Fruit fly (Drosophila melanogaster): ENCODE data around the gene CG32246.

CG32246 gene

DNA sequence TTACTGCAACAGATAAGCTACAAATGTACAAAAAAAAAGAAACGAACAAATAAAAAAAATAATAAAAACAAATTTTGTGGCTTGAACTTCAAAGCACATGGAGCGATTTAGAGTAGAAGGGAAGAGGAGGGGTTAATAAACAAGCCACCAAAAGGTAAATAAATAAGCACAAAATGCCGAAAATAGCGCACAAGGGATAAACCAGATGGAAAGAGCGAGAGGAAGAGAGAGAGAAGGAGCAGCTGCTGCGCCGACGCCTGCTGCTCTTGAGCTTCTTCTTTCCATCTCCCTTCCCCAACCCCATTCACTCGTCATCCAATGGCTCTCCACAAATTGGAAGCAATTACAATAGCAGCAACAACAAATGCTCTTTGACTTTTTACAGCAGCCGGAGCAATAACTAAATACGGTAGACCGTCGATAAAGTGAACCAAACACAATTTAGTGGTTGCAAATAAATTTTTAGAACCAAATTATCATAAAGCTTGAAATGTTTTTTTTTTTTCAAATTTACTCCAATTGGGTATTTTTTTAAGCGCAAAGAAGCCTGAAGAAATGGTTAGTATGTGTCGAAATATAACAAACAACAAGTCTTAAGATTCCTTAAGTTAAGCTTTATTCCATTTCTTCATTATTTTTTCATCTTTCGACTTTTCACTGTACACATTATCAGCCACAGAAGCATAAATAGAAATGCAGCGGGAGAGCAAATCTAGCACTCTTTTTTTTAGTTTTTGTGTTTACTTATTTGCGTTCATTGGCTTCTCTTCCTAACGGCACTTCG, 3.5 kb downstream of the CG32246 start (continued):
- TF ChIP-seq CG11902 (GFP tag; optimal IDR thresholded peaks at IDR 0.05) (peak; percentile 61), dsx (GFP tag; optimal IDR thresholded peaks at IDR 0.05; ENCODE audit: poor library complexity, severe bottlenecking) (peak; percentile 44), CG11762 (GFP tag; optimal IDR thresholded peaks at IDR 0.05; ENCODE audit: insufficient read depth) (peak; percentile 85), CG6163 (GFP tag; IDR thresholded peaks at IDR 0.05) (peak; percentile 84; the same call in 2 of the 3 replicates), Eip75B (GFP tag; optimal IDR thresholded peaks at IDR 0.05) (peak; percentile 78), cyc (GFP tag; optimal IDR thresholded peaks at IDR 0.05) (peak; percentile 71), vri (GFP tag; optimal IDR thresholded peaks at IDR 0.05) (no peak), Sox15 (GFP tag; optimal IDR thresholded peaks at IDR 0.05) (peak; percentile 68), CG34406 (GFP tag; optimal IDR thresholded peaks at IDR 0.05) (peak; percentile 74), Hr39 (GFP tag; optimal IDR thresholded peaks at IDR 0.05) (peak; percentile 78), topi (GFP tag; optimal IDR thresholded peaks at IDR 0.05) (peak; percentile 82), CG6808 (GFP tag; optimal IDR thresholded peaks at IDR 0.05) (peak; percentile 86), spab (GFP tag; optimal IDR thresholded peaks at IDR 0.05) (peak; percentile 80)

DNA sequence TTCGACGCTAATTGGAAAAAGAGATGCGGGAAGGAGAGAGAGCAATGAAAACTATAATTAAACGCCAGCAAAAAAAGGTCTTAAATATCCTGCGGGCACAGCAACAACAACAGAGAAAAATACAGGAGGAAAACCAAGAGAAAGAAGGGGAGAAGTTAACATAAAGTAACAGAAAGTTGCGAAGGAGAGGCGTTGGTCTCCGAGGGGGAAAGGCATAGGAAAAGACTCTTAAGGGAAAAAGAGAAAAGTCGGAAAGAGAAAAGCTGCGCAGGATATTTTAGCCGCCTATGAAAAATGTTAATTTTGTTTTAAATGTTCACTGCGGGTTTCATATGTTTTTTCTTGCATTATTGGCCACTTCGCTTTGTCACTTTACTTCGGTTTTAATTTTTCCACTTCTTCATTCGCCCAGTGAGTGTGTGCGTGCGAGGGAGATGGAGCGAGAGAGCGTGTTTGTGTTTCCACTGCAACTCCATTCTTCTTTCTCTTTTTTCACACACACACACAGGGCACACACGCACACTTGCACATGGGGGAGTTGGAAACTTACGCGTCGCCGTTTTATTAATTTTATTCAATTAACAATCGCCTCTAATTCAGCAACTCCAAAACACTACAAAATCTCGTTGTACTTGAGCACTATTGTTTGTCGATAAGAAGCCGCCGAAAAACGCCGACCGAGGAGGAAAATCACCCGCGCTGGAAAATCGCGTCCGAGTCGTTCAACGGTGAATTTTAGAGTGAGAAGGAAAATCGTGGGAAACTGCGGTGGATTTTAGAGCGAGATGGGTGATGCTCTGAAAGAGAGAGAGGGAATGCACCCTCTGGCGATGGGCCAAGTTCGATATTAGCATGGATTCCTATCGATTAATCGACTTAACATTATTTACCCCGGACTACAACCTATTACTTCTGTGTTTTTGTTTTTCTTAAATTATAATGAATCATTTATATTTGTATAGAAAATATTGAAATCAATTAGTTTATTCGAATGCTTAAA, 4.7 kb downstream of the CG32246 start, which contains the start of gene Src64B:
TSS of gene Src64B (minus strand) at position 810 of the 1,000 bp plus-strand sequence.
- TF ChIP-seq dac (GFP tag; optimal IDR thresholded peaks at IDR 0.05) (no peak), achi (GFP tag; optimal IDR thresholded peaks at IDR 0.05) (peak; percentile 34), CG6808 (GFP tag; optimal IDR thresholded peaks at IDR 0.05) (peak; percentile 60), CG10669 (GFP tag; optimal IDR thresholded peaks at IDR 0.05) (no peak), CG3919 (GFP tag; optimal IDR thresholded peaks at IDR 0.05) (peak; percentile 39), CG6276 (GFP tag; optimal IDR thresholded peaks at IDR 0.05) (peak; percentile 40), CG7368 (GFP tag; optimal IDR thresholded peaks at IDR 0.05) (no peak), CG6163 (GFP tag; IDR thresholded peaks at IDR 0.05) (peak; percentile 46; the same call in 1 of the 3 replicates), CG8119 (GFP tag; IDR thresholded peaks at IDR 0.05) (peak; percentile 51; the same call in 2 of the 3 replicates), CG11294 (GFP tag; IDR thresholded peaks at IDR 0.05) (no peak), acj6 (GFP tag; optimal IDR thresholded peaks at IDR 0.05) (no peak), esn (GFP tag; optimal IDR thresholded peaks at IDR 0.05) (peak; percentile 30), CG16779 (tag; optimal IDR thresholded peaks at IDR 0.05) (peak; percentile 35), CG11762 (GFP tag; optimal IDR thresholded peaks at IDR 0.05; ENCODE audit: insufficient read depth) (no peak), Sox14 (GFP tag; optimal IDR thresholded peaks at IDR 0.05) (peak; percentile 55), Hr39 (GFP tag; optimal IDR thresholded peaks at IDR 0.05) (no peak), Eip75B (GFP tag; optimal IDR thresholded peaks at IDR 0.05) (peak; percentile 51), CG32006 (GFP tag; optimal IDR thresholded peaks at IDR 0.05) (peak; percentile 31), Lpt (GFP tag; optimal IDR thresholded peaks at IDR 0.05) (peak; percentile 61), fd59A (GFP tag; optimal IDR thresholded peaks at IDR 0.05) (peak; percentile 21), pdm3 (GFP tag; optimal IDR thresholded peaks at IDR 0.05) (peak; percentile 11), Smox (GFP tag; optimal IDR thresholded peaks at IDR 0.05) (peak; percentile 7), CG8632 (GFP tag; optimal IDR thresholded peaks at IDR 0.05) (no peak), Sox15 (GFP tag; optimal IDR thresholded peaks at IDR 0.05) (no peak), svp (GFP tag) (peak; percentile 27), CG31627 (GFP tag; optimal IDR thresholded peaks at IDR 0.05) (no peak), vri (GFP tag; optimal IDR thresholded peaks at IDR 0.05) (peak; percentile 21), Blimp-1 (GFP tag; optimal IDR thresholded peaks at IDR 0.05) (no peak), Met (GFP tag; optimal IDR thresholded peaks at IDR 0.05) (peak; percentile 50), Ets21C (GFP tag; optimal IDR thresholded peaks at IDR 0.05) (no peak), lz (GFP tag; optimal IDR thresholded peaks at IDR 0.05) (peak; percentile 7), fd85E (GFP tag; optimal IDR thresholded peaks at IDR 0.05) (no peak), ss (GFP tag; optimal IDR thresholded peaks at IDR 0.05) (peak; percentile 71 to 72), topi (GFP tag; optimal IDR thresholded peaks at IDR 0.05) (peak; percentile 41), CG11902 (GFP tag; optimal IDR thresholded peaks at IDR 0.05) (no peak), CG9139 (GFP tag; optimal IDR thresholded peaks at IDR 0.05) (peak; percentile 32), Eip93F (GFP tag; optimal IDR thresholded peaks at IDR 0.05) (no peak), CG15336 (GFP tag; IDR thresholded peaks at IDR 0.05) (peak; percentile 58; the same call in 1 of the 2 replicates), OdsH (GFP tag; optimal IDR thresholded peaks at IDR 0.05) (no peak), Sox102F (GFP tag; optimal IDR thresholded peaks at IDR 0.05) (peak; percentile 53)

Data from whole organism, prepupa.